Fruit fly (Drosophila melanogaster) whole organism, embryonic: ENCODE measurements around the gene Cyp4d14.

ENCODE experiments used
- Bteb2 ChIP-seq: fragments of 200-800 bp; sonication (Bioruptor generic); optimal IDR thresholded peaks from 2 replicates; lab custom pipeline; 2016; ENCODE audit warnings: missing biosample characterization, missing genetic modification characterization
- CG10565 ChIP-seq: fragments of 200-800 bp; sonication (Bioruptor generic); optimal IDR thresholded peaks from 3 replicates; lab custom pipeline; 2016; ENCODE audit warnings: missing biosample characterization, mild to moderate bottlenecking, missing genetic modification characterization
- CG11093 ChIP-seq: fragments of 200-800 bp; sonication (Bioruptor generic); IDR thresholded peaks from 3 replicates; pipeline ENCODE4 v1.3.6; 2022; ENCODE audit warnings: missing biosample characterization, missing genetic modification characterization
- CG11504 ChIP-seq: fragments of 200-800 bp; sonication (Bioruptor generic); optimal IDR thresholded peaks from 3 replicates; lab custom pipeline; 2019; ENCODE audit warnings: missing biosample characterization, mild to moderate bottlenecking, missing genetic modification characterization, moderate library complexity
- CG13894 ChIP-seq: fragments of 200-800 bp; sonication (Bioruptor generic); optimal IDR thresholded peaks from 3 replicates; lab custom pipeline; 2018; ENCODE audit warnings: missing biosample characterization, mild to moderate bottlenecking, missing genetic modification characterization, moderate library complexity
- CG16779 ChIP-seq: fragments of 200-800 bp; sonication (Bioruptor generic); IDR thresholded peaks from 2 replicates; pipeline ENCODE4 v1.3.6; 2022; ENCODE audit warnings: missing biosample characterization, missing genetic modification characterization
- CG17186 ChIP-seq: fragments of 200-800 bp; sonication (Bioruptor generic); optimal IDR thresholded peaks from 3 replicates; lab custom pipeline; 2017; ENCODE audit warnings: missing biosample characterization, missing genetic modification reagents, missing genetic modification characterization
- CG17361 ChIP-seq: fragments of 200-800 bp; sonication (Bioruptor generic); IDR thresholded peaks from 3 replicates; pipeline ENCODE4 v1.3.6; 2022; ENCODE audit warnings: missing biosample characterization, missing genetic modification characterization
- CG17385 ChIP-seq: fragments of 200-800 bp; sonication (Bioruptor generic); optimal IDR thresholded peaks from 3 replicates; lab custom pipeline; 2018; ENCODE audit warnings: missing biosample characterization, mild to moderate bottlenecking, missing genetic modification characterization
- CG17829 ChIP-seq: fragments of 200-800 bp; optimal IDR thresholded peaks from 2 replicates; lab custom pipeline; 2019; ENCODE audit warnings: missing biosample characterization, mild to moderate bottlenecking, missing genetic modification characterization, moderate library complexity
- CG17912 ChIP-seq: fragments of 200-800 bp; sonication (Bioruptor generic); optimal IDR thresholded peaks from 2 replicates; lab custom pipeline; 2018; ENCODE audit warnings: missing biosample characterization, mild to moderate bottlenecking, missing genetic modification characterization
- CG18764 ChIP-seq: fragments of 200-800 bp; sonication (Bioruptor generic); optimal IDR thresholded peaks from 3 replicates; lab custom pipeline; 2016; ENCODE audit warnings: missing biosample characterization, missing genetic modification characterization
- CG3281 ChIP-seq: fragments of 200-800 bp; sonication (Bioruptor generic); optimal IDR thresholded peaks from 3 replicates; lab custom pipeline; 2017; ENCODE audit warnings: missing biosample characterization, mild to moderate bottlenecking, missing genetic modification characterization
- CG33213 ChIP-seq: fragments of 200-800 bp; sonication (Bioruptor generic); optimal IDR thresholded peaks from 3 replicates; lab custom pipeline; 2016; ENCODE audit warnings: missing biosample characterization, missing genetic modification characterization
- CG34376 ChIP-seq: fragments of 200-800 bp; sonication (Bioruptor generic); optimal IDR thresholded peaks from 2 replicates; lab custom pipeline; 2018; ENCODE audit warnings: missing biosample characterization, mild to moderate bottlenecking, missing genetic modification characterization
- CG4820 ChIP-seq: fragments of 200-800 bp; sonication (Bioruptor generic); optimal IDR thresholded peaks from 3 replicates; lab custom pipeline; 2016; ENCODE audit warnings: missing biosample characterization, missing genetic modification characterization
- CG6683 ChIP-seq: fragments of 200-800 bp; sonication (Bioruptor generic); optimal IDR thresholded peaks from 2 replicates; lab custom pipeline; 2017; ENCODE audit warnings: missing biosample characterization, mild to moderate bottlenecking, missing genetic modification characterization, missing genetic modification reagents
- CG6765 ChIP-seq: fragments of 200-800 bp; sonication (Bioruptor generic); optimal IDR thresholded peaks from 3 replicates; lab custom pipeline; 2017; ENCODE audit warnings: missing biosample characterization, mild to moderate bottlenecking, missing genetic modification characterization
- CG7556 ChIP-seq: fragments of 200-800 bp; sonication (Bioruptor generic); optimal IDR thresholded peaks from 2 replicates; lab custom pipeline; 2017; ENCODE audit warnings: missing biosample characterization, mild to moderate bottlenecking, missing genetic modification characterization
- CG7745 ChIP-seq: fragments of 200-800 bp; sonication (Bioruptor generic); optimal IDR thresholded peaks from 2 replicates; lab custom pipeline; 2018; ENCODE audit warnings: missing biosample characterization, mild to moderate bottlenecking, missing genetic modification characterization, moderate library complexity
- CG8359 ChIP-seq: fragments of 200-800 bp; sonication (Bioruptor generic); optimal IDR thresholded peaks from 2 replicates; lab custom pipeline; 2017; ENCODE audit warnings: missing biosample characterization, mild to moderate bottlenecking, missing genetic modification characterization, borderline replicate concordance
- Dek ChIP-seq: fragments of 200-800 bp; sonication (Bioruptor generic); optimal IDR thresholded peaks from 3 replicates; lab custom pipeline; 2019; ENCODE audit warnings: missing biosample characterization, mild to moderate bottlenecking, missing genetic modification characterization, moderate library complexity
- Dll ChIP-seq: fragments of 200-800 bp; sonication (Bioruptor generic); IDR thresholded peaks from 4 replicates; pipeline ENCODE4 v1.3.6; 2022; ENCODE audit warnings: missing biosample characterization, missing genetic modification characterization; ENCODE audit not compliant: partially characterized antibody
- Dp ChIP-seq: fragments of 200-800 bp; sonication (Bioruptor generic); optimal IDR thresholded peaks from 2 replicates; lab custom pipeline; 2018; ENCODE audit warnings: missing biosample characterization, mild to moderate bottlenecking, missing genetic modification characterization, moderate library complexity
- H2.0 ChIP-seq: fragments of 200-800 bp; sonication (Bioruptor generic); IDR thresholded peaks from 2 replicates; pipeline ENCODE4 v1.3.6; 2022; ENCODE audit warnings: missing biosample characterization, missing genetic modification characterization
- HLH54F ChIP-seq: fragments of 200-800 bp; sonication (Bioruptor generic); optimal IDR thresholded peaks from 3 replicates; lab custom pipeline; 2016; ENCODE audit warnings: missing biosample characterization, missing genetic modification characterization
- HmgZ ChIP-seq: fragments of 200-800 bp; sonication (Bioruptor generic); optimal IDR thresholded peaks from 2 replicates; lab custom pipeline; 2018; ENCODE audit warnings: missing biosample characterization, mild to moderate bottlenecking, missing genetic modification characterization
- Kr ChIP-seq: fragments of 200-800 bp; sonication (Bioruptor generic); optimal IDR thresholded peaks from 2 replicates; lab custom pipeline; 2017; ENCODE audit warnings: missing biosample characterization, mild to moderate bottlenecking, missing genetic modification characterization
- MTF-1 ChIP-seq: fragments of 200-800 bp; sonication (Bioruptor generic); optimal IDR thresholded peaks from 2 replicates; lab custom pipeline; 2018; ENCODE audit warnings: missing biosample characterization, mild to moderate bottlenecking, missing genetic modification characterization, borderline replicate concordance
- Mes4 ChIP-seq: fragments of 200-800 bp; sonication (Bioruptor generic); optimal IDR thresholded peaks from 2 replicates; lab custom pipeline; 2016; ENCODE audit warnings: missing biosample characterization, missing genetic modification characterization
- Oaz ChIP-seq: fragments of 200-800 bp; sonication (Bioruptor generic); IDR thresholded peaks from 2 replicates; pipeline ENCODE4 v1.3.6; 2022; ENCODE audit warnings: missing biosample characterization, missing genetic modification characterization
- Poxn ChIP-seq: fragments of 200-800 bp; sonication (Bioruptor generic); IDR thresholded peaks from 2 replicates; pipeline ENCODE4 v1.3.6; 2022; ENCODE audit warnings: missing biosample characterization, missing genetic modification characterization
- Side ChIP-seq: fragments of 200-800 bp; sonication (Bioruptor generic); optimal IDR thresholded peaks from 2 replicates; lab custom pipeline; 2016; ENCODE audit warnings: missing biosample characterization, missing genetic modification characterization
- abd-A ChIP-seq: fragments of 200-800 bp; sonication (Bioruptor generic); optimal IDR thresholded peaks from 3 replicates; lab custom pipeline; 2019; ENCODE audit warnings: missing biosample characterization, mild to moderate bottlenecking, missing genetic modification characterization, moderate library complexity
- dimm ChIP-seq: fragments of 200-800 bp; sonication (Bioruptor generic); IDR thresholded peaks from 2 replicates; pipeline ENCODE4 v1.3.6; 2022; ENCODE audit warnings: missing biosample characterization, missing genetic modification characterization
- fu2 ChIP-seq: fragments of 200-800 bp; sonication (Bioruptor generic); optimal IDR thresholded peaks from 2 replicates; lab custom pipeline; 2016; ENCODE audit warnings: missing biosample characterization, missing genetic modification characterization
- grau ChIP-seq: fragments of 200-800 bp; optimal IDR thresholded peaks from 3 replicates; lab custom pipeline; 2019; ENCODE audit warnings: missing biosample characterization, mild to moderate bottlenecking, missing genetic modification characterization, moderate library complexity
- gsb-n ChIP-seq: fragments of 200-800 bp; sonication (Bioruptor generic); optimal IDR thresholded peaks from 3 replicates; lab custom pipeline; 2018; ENCODE audit warnings: missing biosample characterization, mild to moderate bottlenecking, missing genetic modification characterization
- nerfin-1 ChIP-seq: fragments of 200-800 bp; sonication (Bioruptor generic); optimal IDR thresholded peaks from 3 replicates; lab custom pipeline; 2019; ENCODE audit warnings: missing biosample characterization, mild to moderate bottlenecking, missing genetic modification characterization, moderate library complexity
- peb ChIP-seq: fragments of 200-800 bp; sonication (Bioruptor generic); IDR thresholded peaks from 2 replicates; pipeline ENCODE4 v1.3.6; 2022; ENCODE audit warnings: missing biosample characterization, missing genetic modification characterization
- ro ChIP-seq: fragments of 200-800 bp; sonication (Bioruptor generic); IDR thresholded peaks from 2 replicates; pipeline ENCODE4 v1.3.6; 2022; ENCODE audit warnings: missing biosample characterization, missing genetic modification characterization
- sisA ChIP-seq: fragments of 200-800 bp; sonication (Bioruptor generic); IDR thresholded peaks from 2 replicates; pipeline ENCODE4 v1.3.6; 2022; ENCODE audit warnings: missing biosample characterization, missing genetic modification characterization
- slbo ChIP-seq: fragments of 200-800 bp; sonication (Bioruptor generic); IDR thresholded peaks from 2 replicates; pipeline ENCODE4 v1.3.6; 2022; ENCODE audit warnings: missing biosample characterization, missing genetic modification characterization
- sna ChIP-seq: fragments of 200-800 bp; sonication (Bioruptor generic); IDR thresholded peaks from 2 replicates; pipeline ENCODE4 v1.3.6; 2022; ENCODE audit warnings: missing biosample characterization, missing genetic modification characterization; ENCODE audit not compliant: partially characterized antibody
- trem ChIP-seq: fragments of 200-800 bp; optimal IDR thresholded peaks from 3 replicates; lab custom pipeline; 2019; ENCODE audit warnings: missing biosample characterization, mild to moderate bottlenecking, missing genetic modification characterization, moderate library complexity
- unc-4 ChIP-seq: fragments of 200-800 bp; sonication (Bioruptor generic); IDR thresholded peaks from 2 replicates; pipeline ENCODE4 v1.3.6; 2022; ENCODE audit warnings: missing biosample characterization, missing genetic modification characterization; ENCODE audit not compliant: partially characterized antibody
- vfl ChIP-seq: fragments of 200-800 bp; sonication (Bioruptor generic); optimal IDR thresholded peaks from 2 replicates; lab custom pipeline; 2016; ENCODE audit warnings: missing biosample characterization, missing genetic modification characterization
- vnd ChIP-seq: fragments of 200-800 bp; sonication (Bioruptor generic); IDR thresholded peaks from 3 replicates; pipeline ENCODE4 v1.3.6; 2022; ENCODE audit warnings: missing biosample characterization, missing genetic modification characterization; ENCODE audit not compliant: partially characterized antibody
- yki ChIP-seq: fragments of >200 bp; optimal IDR thresholded peaks from 3 replicates; lab custom pipeline; 2018

Gene Cyp4d14

DNA sequence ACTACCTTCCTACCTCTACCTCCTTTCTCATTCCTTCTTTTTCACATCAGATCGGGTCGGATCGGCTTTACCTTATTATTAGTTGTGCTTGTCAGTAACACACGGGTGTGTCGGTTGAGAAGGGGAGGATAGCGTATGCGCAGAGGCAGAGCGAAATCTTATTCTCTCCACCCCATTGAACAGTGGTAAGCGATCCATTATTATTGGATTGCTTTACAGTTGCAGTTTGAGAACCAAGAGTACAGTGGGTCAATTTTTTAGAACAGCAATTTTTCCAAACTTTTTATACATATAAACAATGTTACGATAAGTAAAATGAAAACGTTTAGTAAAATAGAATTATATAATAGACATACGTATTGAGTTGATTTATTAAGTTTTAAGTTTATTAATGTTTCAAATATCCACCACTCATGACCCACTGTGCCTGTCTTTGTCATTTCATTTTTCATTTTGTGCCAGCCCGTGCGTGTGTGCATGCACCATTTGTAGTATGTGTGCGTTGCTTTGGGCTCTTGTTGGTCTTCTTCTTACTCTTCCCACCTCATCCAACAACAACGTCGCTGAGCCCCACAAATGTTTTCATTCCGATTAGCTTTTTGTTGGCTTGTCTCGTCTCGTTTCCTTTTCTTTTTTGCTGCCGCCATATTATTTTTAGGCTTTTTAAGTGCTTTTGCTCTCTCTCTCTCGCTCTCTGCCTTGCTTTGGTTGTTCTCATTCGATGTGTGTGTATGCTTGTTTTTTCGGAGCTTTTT is 37.4 kb downstream of the Cyp4d14 start (continued):
- peak; percentile 97 for TF ChIP-seq CG17912
- peak; percentile 98 for TF ChIP-seq MTF-1
- TF ChIP-seq CG17186, result peak; percentile 92
- TF ChIP-seq HmgZ (tag; lab: Kevin White, UChicago), result peak; percentile 99
- TF ChIP-seq ro (GFP tag; lab: Robert Waterston, UW), result peak; percentile 96
- peak; percentile 99 for TF ChIP-seq CG7556 (GFP tag; lab: Kevin White, UChicago)
- TF ChIP-seq CG8359 (GFP tag; lab: Kevin White, UChicago), result peak; percentile 96
- TF ChIP-seq HLH54F (GFP tag; lab: Kevin White, UChicago), result peak; percentile 93
- TF ChIP-seq Bteb2, result peak; percentile 97
- TF ChIP-seq grau (tag; lab: Kevin White, UChicago), result peak; percentile 99
- peak; percentile 92 for TF ChIP-seq Side (GFP tag; lab: Kevin White, UChicago)
- peak; percentile 99 for TF ChIP-seq CG11093 (GFP tag; lab: Robert Waterston, UW)
- peak; percentile 48; the same call in 3 of the 4 replicates for TF ChIP-seq Dll (GFP tag; lab: Robert Waterston, UW)
- peak; percentile 80 for TF ChIP-seq vnd
- no peak for TF ChIP-seq yki (lab: Kevin White, UChicago)
- peak; percentile 96 for TF ChIP-seq vfl (GFP tag; lab: Kevin White, UChicago)
- TF ChIP-seq CG4820 (GFP tag; lab: Kevin White, UChicago), result peak; percentile 98
- peak; percentile 99 for TF ChIP-seq Oaz
- TF ChIP-seq gsb-n (tag; lab: Kevin White, UChicago), result peak; percentile 99
- peak; percentile 99 for TF ChIP-seq CG17829
- peak; percentile 99 for TF ChIP-seq CG6683 (GFP tag; lab: Kevin White, UChicago)
- TF ChIP-seq CG10565, result peak; percentile 96
- TF ChIP-seq nerfin-1 (tag; lab: Kevin White, UChicago), result peak; percentile 99
- peak; percentile 87 for TF ChIP-seq Mes4 (GFP tag; lab: Kevin White, UChicago)
- TF ChIP-seq Dp (GFP tag; lab: Kevin White, UChicago), result peak; percentile 8
- peak; percentile 99 for TF ChIP-seq CG34376 (GFP tag; lab: Kevin White, UChicago)
- no peak for TF ChIP-seq unc-4
- TF ChIP-seq trem (tag; lab: Kevin White, UChicago), result peak; percentile 97
- TF ChIP-seq CG17385, result peak; percentile 99
- TF ChIP-seq CG17361, result peak; percentile 96
- peak; percentile 99 for TF ChIP-seq peb
- peak; percentile 95 for TF ChIP-seq CG16779 (GFP tag; lab: Robert Waterston, UW)
- peak; percentile 98 for TF ChIP-seq CG11504
- TF ChIP-seq CG7745 (tag; lab: Kevin White, UChicago), result peak; percentile 93
- peak; percentile 99 for TF ChIP-seq CG13894 (tag; lab: Kevin White, UChicago)
- peak; percentile 99 for TF ChIP-seq sisA
- peak; percentile 98 for TF ChIP-seq H2.0 (GFP tag; lab: Robert Waterston, UW)
- TF ChIP-seq Poxn, result peak; percentile 97
- peak; percentile 97 for TF ChIP-seq CG18764 (GFP tag; lab: Kevin White, UChicago)
- TF ChIP-seq slbo (GFP tag; lab: Robert Waterston, UW), result peak; percentile 99
- TF ChIP-seq sna, result peak; percentile 59
- peak; percentile 93 for TF ChIP-seq fu2 (GFP tag; lab: Kevin White, UChicago)
- peak; percentile 96 for TF ChIP-seq dimm (GFP tag; lab: Robert Waterston, UW)
- peak; percentile 99 for TF ChIP-seq Dek (tag; lab: Kevin White, UChicago)
- peak; percentile 89 for TF ChIP-seq CG33213 (GFP tag; lab: Kevin White, UChicago)
- TF ChIP-seq CG3281 (GFP tag; lab: Kevin White, UChicago), result peak; percentile 99
- TF ChIP-seq CG6765 (GFP tag; lab: Kevin White, UChicago), result peak; percentile 99
- peak; percentile 97 for TF ChIP-seq Kr (GFP tag; lab: Kevin White, UChicago)
- peak; percentile 76 for TF ChIP-seq abd-A (tag; lab: Kevin White, UChicago)
